Fruit fly (Drosophila melanogaster) whole organism, embryonic: ENCODE measurements around the gene jagn.

Experiments used
- Adf1 ChIP-seq: fragments of 200-800 bp; sonication (Bioruptor generic); IDR thresholded peaks from 2 replicates; pipeline ENCODE4 v1.3.6; 2022; ENCODE audit warnings: missing biosample characterization, missing genetic modification characterization
- B-H2 ChIP-seq: fragments of 200-800 bp; sonication (Bioruptor generic); optimal IDR thresholded peaks from 2 replicates; lab custom pipeline; 2018; ENCODE audit warnings: missing biosample characterization, mild to moderate bottlenecking, missing genetic modification characterization
- Bdp1 ChIP-seq: fragments of 200-800 bp; sonication (Bioruptor generic); optimal IDR thresholded peaks from 3 replicates; lab custom pipeline; 2016; ENCODE audit warnings: missing biosample characterization, missing genetic modification characterization
- Bgb ChIP-seq: fragments of 200-800 bp; sonication (Bioruptor generic); IDR thresholded peaks from 2 replicates; pipeline ENCODE4 v1.3.6; 2022; ENCODE audit warnings: missing biosample characterization, missing genetic modification characterization; ENCODE audit not compliant: partially characterized antibody
- CG10267 ChIP-seq: fragments of 200-800 bp; sonication (Bioruptor generic); optimal IDR thresholded peaks from 2 replicates; lab custom pipeline; 2018; ENCODE audit warnings: missing biosample characterization, mild to moderate bottlenecking, missing genetic modification characterization, moderate library complexity
- CG11456 ChIP-seq: fragments of 200-800 bp; sonication (Bioruptor generic); IDR thresholded peaks from 3 replicates; pipeline ENCODE4 v1.3.6; 2022; ENCODE audit warnings: missing biosample characterization, missing genetic modification characterization
- CG11696 ChIP-seq: fragments of 200-800 bp; sonication (Bioruptor generic); IDR thresholded peaks from 2 replicates; pipeline ENCODE4 v1.3.6; 2022; ENCODE audit warnings: missing biosample characterization, missing genetic modification characterization
- CG12071 ChIP-seq: fragments of 200-800 bp; sonication (Bioruptor generic); optimal IDR thresholded peaks from 3 replicates; lab custom pipeline; 2018; ENCODE audit warnings: missing biosample characterization, mild to moderate bottlenecking, missing genetic modification characterization
- CG12659 ChIP-seq: fragments of 200-800 bp; sonication (Bioruptor generic); optimal IDR thresholded peaks from 3 replicates; lab custom pipeline; 2017; ENCODE audit warnings: mild to moderate bottlenecking, missing biosample characterization, missing genetic modification reagents, missing genetic modification characterization
- CG14710 ChIP-seq: fragments of 200-800 bp; sonication (Bioruptor generic); optimal IDR thresholded peaks from 3 replicates; lab custom pipeline; 2019; ENCODE audit warnings: missing biosample characterization, mild to moderate bottlenecking, missing genetic modification characterization, moderate library complexity
- CG15601 ChIP-seq: fragments of 200-800 bp; sonication (Bioruptor generic); optimal IDR thresholded peaks from 3 replicates; lab custom pipeline; 2019; ENCODE audit warnings: missing biosample characterization, mild to moderate bottlenecking, missing genetic modification characterization, moderate library complexity
- CG17328 ChIP-seq: fragments of 200-800 bp; sonication (Bioruptor generic); IDR thresholded peaks from 2 replicates; pipeline ENCODE4 v1.3.6; 2022; ENCODE audit warnings: missing biosample characterization, missing genetic modification characterization
- CG17361 ChIP-seq: fragments of 200-800 bp; sonication (Bioruptor generic); IDR thresholded peaks from 3 replicates; pipeline ENCODE4 v1.3.6; 2022; ENCODE audit warnings: missing biosample characterization, missing genetic modification characterization
- CG18619 ChIP-seq: fragments of 200-800 bp; sonication (Bioruptor generic); optimal IDR thresholded peaks from 3 replicates; lab custom pipeline; 2017; ENCODE audit warnings: missing biosample characterization, mild to moderate bottlenecking, missing genetic modification characterization
- CG2116 ChIP-seq: fragments of 200-800 bp; sonication (Bioruptor generic); optimal IDR thresholded peaks from 3 replicates; lab custom pipeline; 2018; ENCODE audit warnings: missing biosample characterization, mild to moderate bottlenecking, missing genetic modification characterization
- CG32532 ChIP-seq: fragments of 200-800 bp; sonication (Bioruptor generic); IDR thresholded peaks from 2 replicates; pipeline ENCODE4 v1.3.6; 2022; ENCODE audit warnings: missing biosample characterization, missing genetic modification characterization
- CG3847 ChIP-seq: fragments of 200-800 bp; sonication (Bioruptor generic); IDR thresholded peaks from 2 replicates; pipeline ENCODE4 v1.3.6; 2022; ENCODE audit warnings: missing biosample characterization, missing genetic modification characterization
- CG4617 ChIP-seq: fragments of 200-800 bp; sonication (Bioruptor generic); optimal IDR thresholded peaks from 3 replicates; lab custom pipeline; 2016; ENCODE audit warnings: missing biosample characterization, missing genetic modification characterization, borderline replicate concordance
- CG8089 ChIP-seq: fragments of 200-800 bp; sonication (Bioruptor generic); optimal IDR thresholded peaks from 3 replicates; lab custom pipeline; 2016; ENCODE audit warnings: missing biosample characterization, missing genetic modification characterization
- CG8944 ChIP-seq: fragments of 200-800 bp; sonication (Bioruptor generic); optimal IDR thresholded peaks from 3 replicates; lab custom pipeline; 2016; ENCODE audit warnings: missing biosample characterization, missing genetic modification characterization
- Dref ChIP-seq: fragments of 200-800 bp; sonication (Bioruptor generic); IDR thresholded peaks from 2 replicates; pipeline ENCODE4 v1.3.6; 2022; ENCODE audit warnings: missing biosample characterization, missing genetic modification characterization
- Fer2 ChIP-seq: fragments of 200-800 bp; sonication (Bioruptor generic); optimal IDR thresholded peaks from 2 replicates; lab custom pipeline; 2018; ENCODE audit warnings: missing biosample characterization, mild to moderate bottlenecking, missing genetic modification characterization, moderate library complexity
- H15 ChIP-seq: fragments of 200-800 bp; sonication (Bioruptor generic); IDR thresholded peaks from 3 replicates; pipeline ENCODE4 v1.3.6; 2022; ENCODE audit warnings: missing biosample characterization, missing genetic modification characterization
- H2.0 ChIP-seq: fragments of 200-800 bp; sonication (Bioruptor generic); IDR thresholded peaks from 2 replicates; pipeline ENCODE4 v1.3.6; 2022; ENCODE audit warnings: missing biosample characterization, missing genetic modification characterization
- Hr3 ChIP-seq: fragments of 200-800 bp; sonication (Bioruptor generic); optimal IDR thresholded peaks from 3 replicates; lab custom pipeline; 2016; ENCODE audit warnings: missing biosample characterization, missing genetic modification characterization
- Max ChIP-seq: fragments of 200-800 bp; sonication (Bioruptor generic); optimal IDR thresholded peaks from 2 replicates; lab custom pipeline; 2016; ENCODE audit warnings: missing biosample characterization, mild to moderate bottlenecking, missing genetic modification characterization
- Med ChIP-seq: fragments of 200-800 bp; sonication (Bioruptor generic); peaks from one replicate; lab custom pipeline; 2016; ENCODE audit warnings: missing biosample characterization, missing genetic modification characterization, mild to moderate bottlenecking, inconsistent platforms, moderate library complexity
- Opbp ChIP-seq: fragments of 200-800 bp; sonication (Bioruptor generic); IDR thresholded peaks from 3 replicates; pipeline ENCODE4 v1.3.6; 2022; ENCODE audit warnings: missing biosample characterization, missing genetic modification characterization; ENCODE audit not compliant: partially characterized antibody
- Poxn ChIP-seq: fragments of 200-800 bp; sonication (Bioruptor generic); IDR thresholded peaks from 2 replicates; pipeline ENCODE4 v1.3.6; 2022; ENCODE audit warnings: missing biosample characterization, missing genetic modification characterization
- Spps ChIP-seq: fragments of 200-800 bp; sonication (Bioruptor generic); optimal IDR thresholded peaks from 2 replicates; lab custom pipeline; 2018; ENCODE audit warnings: missing biosample characterization, mild to moderate bottlenecking, missing genetic modification characterization
- Trl ChIP-seq, 3 experiments: fragments of >200 bp in 2 of 3; fragments of 200-800 bp in 1 of 3; sonication (Bioruptor generic) in 1 of 3; optimal IDR thresholded peaks; 2 replicates in 1 of 3; 3 replicates in 2 of 3; lab custom pipeline; 2016 to 2017; ENCODE audit warnings: missing biosample characterization in 1 of 3, missing genetic modification characterization in 1 of 3
- ash1 ChIP-seq: fragments of 200-800 bp; sonication (Bioruptor generic); optimal IDR thresholded peaks from 2 replicates; lab custom pipeline; 2018; ENCODE audit warnings: missing biosample characterization, mild to moderate bottlenecking, missing genetic modification characterization
- ci ChIP-seq: fragments of 200-800 bp; sonication (Bioruptor generic); IDR thresholded peaks from 3 replicates; pipeline ENCODE4 v1.3.6; 2022; ENCODE audit warnings: missing biosample characterization, missing genetic modification characterization
- crc ChIP-seq: fragments of 200-800 bp; sonication (Bioruptor generic); optimal IDR thresholded peaks from 2 replicates; lab custom pipeline; 2016; ENCODE audit warnings: missing biosample characterization, missing genetic modification characterization
- croc ChIP-seq: fragments of 200-800 bp; sonication (Bioruptor generic); conservative IDR thresholded peaks from 3 replicates; pipeline ENCODE4 v1.3.6; 2022; ENCODE audit warnings: missing biosample characterization, missing genetic modification characterization
- crol ChIP-seq: fragments of 200-800 bp; sonication (Bioruptor generic); IDR thresholded peaks from 2 replicates; pipeline ENCODE4 v1.3.6; 2022; ENCODE audit warnings: missing biosample characterization, missing genetic modification characterization
- dati ChIP-seq: fragments of 200-800 bp; sonication (Bioruptor generic); IDR thresholded peaks from 2 replicates; pipeline ENCODE4 v1.3.6; 2022; ENCODE audit warnings: missing biosample characterization, missing genetic modification characterization
- dmrt99B ChIP-seq: fragments of 200-800 bp; sonication (Bioruptor generic); optimal IDR thresholded peaks from 2 replicates; lab custom pipeline; 2018; ENCODE audit warnings: missing biosample characterization, mild to moderate bottlenecking, missing genetic modification characterization, moderate library complexity
- grn ChIP-seq: fragments of 200-800 bp; sonication (Bioruptor generic); optimal IDR thresholded peaks from 3 replicates; lab custom pipeline; 2017; ENCODE audit warnings: missing biosample characterization, missing genetic modification characterization
- gsb ChIP-seq: fragments of 200-800 bp; sonication (Bioruptor generic); IDR thresholded peaks from 2 replicates; pipeline ENCODE4 v1.3.6; 2022; ENCODE audit warnings: missing biosample characterization, missing genetic modification characterization
- gt ChIP-seq: fragments of 200-800 bp; sonication (Bioruptor generic); IDR thresholded peaks from 2 replicates; pipeline ENCODE4 v1.3.6; 2022; ENCODE audit warnings: missing biosample characterization, missing genetic modification characterization
- hth ChIP-seq: fragments of >200 bp; optimal IDR thresholded peaks from 2 replicates; lab custom pipeline; 2017; ENCODE audit warnings: inconsistent platforms
- kay ChIP-seq: fragments of 200-800 bp; sonication (Bioruptor generic); optimal IDR thresholded peaks from 2 replicates; lab custom pipeline; 2016; ENCODE audit warnings: missing biosample characterization, missing genetic modification characterization
- kni ChIP-seq: fragments of 200-800 bp; sonication (Bioruptor generic); optimal IDR thresholded peaks from 3 replicates; lab custom pipeline; 2017; ENCODE audit warnings: mild to moderate bottlenecking, missing biosample characterization, missing genetic modification reagents, missing genetic modification characterization
- shn ChIP-seq: fragments of 200-800 bp; sonication (Bioruptor generic); optimal IDR thresholded peaks from 3 replicates; lab custom pipeline; 2016; ENCODE audit warnings: missing biosample characterization, missing genetic modification characterization
- sr ChIP-seq: fragments of 200-800 bp; sonication (Bioruptor generic); IDR thresholded peaks from 3 replicates; pipeline ENCODE4 v1.3.6; 2022; ENCODE audit warnings: missing biosample characterization, missing genetic modification characterization
- toy ChIP-seq: fragments of 200-800 bp; sonication (Bioruptor generic); IDR thresholded peaks from 2 replicates; pipeline ENCODE4 v1.3.6; 2022; ENCODE audit warnings: missing biosample characterization, missing genetic modification characterization
- trem ChIP-seq: fragments of 200-800 bp; optimal IDR thresholded peaks from 3 replicates; lab custom pipeline; 2019; ENCODE audit warnings: missing biosample characterization, mild to moderate bottlenecking, missing genetic modification characterization, moderate library complexity
- tx ChIP-seq: fragments of 200-800 bp; sonication (Bioruptor generic); optimal IDR thresholded peaks from 2 replicates; lab custom pipeline; 2016; ENCODE audit warnings: missing biosample characterization, missing genetic modification characterization

Gene jagn

DNA sequence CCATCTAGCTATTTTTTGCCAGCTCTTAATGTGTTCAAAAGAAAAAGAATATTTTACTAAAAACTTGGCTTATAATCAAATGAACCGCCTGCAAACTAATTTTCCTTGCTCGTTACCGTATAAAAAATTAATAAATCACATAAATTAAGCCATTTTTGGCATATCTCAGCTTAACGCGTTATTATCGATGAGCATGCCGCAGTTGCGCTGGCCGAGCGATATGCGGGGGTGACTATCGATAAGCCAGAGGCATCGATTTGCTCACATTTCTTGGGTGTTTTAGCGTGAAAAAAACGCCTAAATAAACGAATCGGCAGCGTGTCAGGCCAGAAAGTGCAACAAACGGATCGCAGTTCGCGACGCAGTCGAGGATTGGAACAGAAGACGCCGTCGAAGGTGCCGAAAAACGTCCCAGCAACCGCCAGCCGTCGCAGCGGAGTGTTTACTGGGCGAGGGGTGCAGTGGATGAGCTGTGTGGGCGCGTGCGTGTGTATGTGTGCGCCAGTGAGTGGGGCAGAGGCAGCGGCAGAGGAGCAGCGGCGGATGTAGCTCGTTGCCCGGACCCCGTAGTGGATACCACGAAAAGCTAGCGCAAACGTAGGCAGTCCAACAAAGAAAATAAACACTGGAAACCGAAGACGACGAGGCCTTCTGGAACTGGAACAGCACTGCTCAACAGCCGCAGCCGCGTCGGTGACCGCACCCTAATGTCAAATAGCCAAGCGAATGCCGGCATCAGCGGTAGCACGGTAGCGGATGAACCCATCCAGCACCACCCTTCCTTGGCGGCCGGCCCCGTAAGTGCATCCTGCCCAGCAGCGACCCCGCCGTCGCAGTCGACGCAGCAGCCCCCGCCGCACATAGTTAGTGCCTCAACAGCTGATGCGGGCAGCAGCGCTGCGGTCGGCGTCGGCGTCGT, 36.6 kb upstream of the jagn start, which contains the start of the genes Sym and Madm (continued):
- TF ChIP-seq Bgb (GFP tag; lab: Robert Waterston, UW), result peak; percentile 78
- TF ChIP-seq grn (GFP tag; lab: Kevin White, UChicago), result no peak
- TF ChIP-seq toy (GFP tag; lab: Robert Waterston, UW), result no peak
- TF ChIP-seq Med, result peak; percentile 77
- TF ChIP-seq Bdp1 (GFP tag; lab: Kevin White, UChicago), result no peak
- TF ChIP-seq CG12071, result no peak
- peak; percentile 36; the same call in 1 of the 2 replicates for TF ChIP-seq CG3847 (GFP tag; lab: Robert Waterston, UW)
- no peak for TF ChIP-seq gt
- TF ChIP-seq CG10267 (tag; lab: Kevin White, UChicago), result peak; percentile 55
- no peak for TF ChIP-seq Poxn (GFP tag; lab: Robert Waterston, UW)
- TF ChIP-seq hth, result no peak
- TF ChIP-seq CG8089 (GFP tag; lab: Kevin White, UChicago), result no peak
- no peak for TF ChIP-seq croc (GFP tag; lab: Robert Waterston, UW)
- TF ChIP-seq CG12659, result peak; percentile 56
- peak; percentile 66; the same call in 2 of the 3 replicates for TF ChIP-seq CG17361 (GFP tag; lab: Robert Waterston, UW)
- TF ChIP-seq shn, result peak; percentile 19
- peak; percentile 98 for TF ChIP-seq sr (GFP tag; lab: Robert Waterston, UW)
- TF ChIP-seq CG8944 (GFP tag; lab: Kevin White, UChicago), result peak; percentile 38
- TF ChIP-seq dmrt99B (tag; lab: Kevin White, UChicago), result no peak
- TF ChIP-seq kay, result peak; percentile 4
- TF ChIP-seq Spps (tag; lab: Kevin White, UChicago), result no peak
- TF ChIP-seq CG15601 (tag; lab: Kevin White, UChicago), result no peak
- peak; percentile 99 for TF ChIP-seq crol (GFP tag; lab: Robert Waterston, UW)
- TF ChIP-seq CG14710 (tag; lab: Kevin White, UChicago), result peak; percentile 68
- no peak for TF ChIP-seq CG11456
- no peak for TF ChIP-seq CG18619 (GFP tag; lab: Kevin White, UChicago)
- no peak for TF ChIP-seq dati (GFP tag; lab: Robert Waterston, UW)
- peak; percentile 73; the same call in 2 of the 3 replicates for TF ChIP-seq Opbp (GFP tag; lab: Robert Waterston, UW)
- TF ChIP-seq tx (GFP tag; lab: Kevin White, UChicago), result peak; percentile 31
- no peak for TF ChIP-seq CG11696 (GFP tag; lab: Robert Waterston, UW)
- TF ChIP-seq gsb, result no peak
- no peak for TF ChIP-seq B-H2
- TF ChIP-seq H15, result no peak; the same call in 2 of the 3 replicates
- peak; percentile 70 for TF ChIP-seq Max
- peak; percentile 95 for TF ChIP-seq CG2116 (GFP tag; lab: Kevin White, UChicago)
- TF ChIP-seq CG32532 (GFP tag; lab: Robert Waterston, UW), result no peak
- no peak for TF ChIP-seq CG17328 (GFP tag; lab: Robert Waterston, UW)
- no peak for TF ChIP-seq Trl (optimal IDR thresholded peaks at IDR 0.05; lab: Kevin White, UChicago)
- peak; percentile 27 for TF ChIP-seq Trl (GFP tag; optimal IDR thresholded peaks at IDR 0.05; lab: Kevin White, UChicago)
- TF ChIP-seq ci, result no peak
- TF ChIP-seq Dref (GFP tag; lab: Robert Waterston, UW), result peak; percentile 81
- no peak for TF ChIP-seq H2.0 (GFP tag; lab: Robert Waterston, UW)
- TF ChIP-seq kni (GFP tag; lab: Kevin White, UChicago), result no peak
- peak; percentile 79 for TF ChIP-seq trem (tag; lab: Kevin White, UChicago)
- TF ChIP-seq Adf1 (GFP tag; lab: Robert Waterston, UW), result peak; percentile 96
- TF ChIP-seq Fer2 (tag; lab: Kevin White, UChicago), result no peak
- TF ChIP-seq ash1 (GFP tag; lab: Kevin White, UChicago), result no peak
- peak; percentile 23 for TF ChIP-seq crc (GFP tag; lab: Kevin White, UChicago)
- peak; percentile 95 for TF ChIP-seq CG4617 (GFP tag; lab: Kevin White, UChicago)
- peak; percentile 33 for TF ChIP-seq Hr3 (GFP tag; lab: Kevin White, UChicago)
